Fruit fly (Drosophila melanogaster): ENCODE results near the gene CG34238.

DNA sequence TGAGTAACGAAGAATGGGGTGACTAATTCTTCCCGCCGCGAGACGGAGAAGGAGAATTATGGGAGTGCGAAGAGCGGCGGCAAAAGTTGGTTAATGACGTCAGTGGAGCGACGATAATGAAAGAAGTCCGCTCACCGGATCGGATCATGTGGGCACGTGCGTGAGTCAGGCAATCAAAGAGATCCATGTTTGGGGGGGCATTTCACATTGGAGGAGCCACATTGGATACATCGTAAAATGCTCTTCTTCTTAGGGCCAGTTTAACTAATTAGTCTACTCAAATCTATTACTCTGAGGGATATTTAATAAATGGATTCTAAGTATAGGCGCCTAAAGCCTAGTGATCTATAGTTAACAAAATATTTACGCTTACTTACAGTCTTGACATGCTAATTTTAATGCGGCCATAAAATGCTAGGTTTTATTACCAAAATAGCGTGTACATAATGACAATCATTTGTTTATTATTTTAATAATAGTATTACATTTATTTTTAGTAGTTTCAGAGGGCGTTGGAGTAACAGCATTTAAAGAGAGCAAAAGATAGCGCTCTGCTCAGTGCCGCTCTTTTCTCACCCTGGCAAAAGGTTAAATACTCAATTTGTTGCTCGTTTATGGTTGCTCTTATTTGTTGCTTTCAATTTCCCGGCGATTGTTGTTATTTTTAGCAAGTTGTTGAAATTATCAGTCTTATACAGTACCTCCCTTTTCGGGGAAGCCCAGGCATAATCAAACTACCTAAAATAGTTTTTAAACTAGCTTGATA lies 32.2 kb downstream of the CG34238 start:
- TF ChIP-seq toe (GFP tag; optimal IDR thresholded peaks at IDR 0.05), result no peak
- TF ChIP-seq Hr96 (GFP tag; optimal IDR thresholded peaks at IDR 0.05), result no peak
- no peak for TF ChIP-seq kay (GFP tag; ENCODE audit: borderline replicate concordance)

Measured in whole organism, adult.